Worm (Caenorhabditis elegans) whole organism, young adult: Measurements from ENCODE around the gene kat-1.

Experiments
- B0019.2 ChIP-seq: fragments of 200-800 bp; sonication (Bioruptor generic); conservative IDR thresholded peaks from 2 replicates; pipeline ENCODE4 v1.3.6; 2022; ENCODE audit warnings: missing genetic modification reagents, missing genetic modification characterization, missing compliant biosample characterization
- B0336.3 ChIP-seq: fragments of 200-800 bp; sonication (Bioruptor generic); IDR thresholded peaks from 2 replicates; pipeline ENCODE4 v1.3.6; 2022; ENCODE audit warnings: missing genetic modification characterization, missing compliant biosample characterization
- C17E4.6 ChIP-seq: fragments of 200-800 bp; sonication (Bioruptor generic); IDR thresholded peaks from 2 replicates; pipeline ENCODE4 v1.3.6; 2022; ENCODE audit warnings: missing genetic modification reagents, missing genetic modification characterization, missing compliant biosample characterization
- D2030.7 ChIP-seq: fragments of 200-800 bp; sonication (Bioruptor generic); IDR thresholded peaks from 2 replicates; pipeline ENCODE4 v1.3.6; 2022; ENCODE audit warnings: missing genetic modification reagents, missing genetic modification characterization, missing compliant biosample characterization
- F10E7.11 ChIP-seq: sonication (generic microtip); optimal IDR thresholded peaks from 2 replicates; lab custom pipeline; 2017; ENCODE audit warnings: mild to moderate bottlenecking, missing genetic modification characterization, moderate library complexity, missing compliant biosample characterization
- F33H1.4 ChIP-seq: fragments of 200-800 bp; sonication (Bioruptor generic); IDR thresholded peaks from 2 replicates; pipeline ENCODE4 v1.3.6; 2022; ENCODE audit warnings: missing genetic modification reagents, missing genetic modification characterization, missing compliant biosample characterization
- K11D2.4 ChIP-seq: fragments of 200-800 bp; sonication (Bioruptor generic); IDR thresholded peaks from 2 replicates; pipeline ENCODE4 v1.3.6; 2022; ENCODE audit warnings: missing genetic modification reagents, missing genetic modification characterization, missing compliant biosample characterization
- K12H6.12 ChIP-seq: fragments of 200-800 bp; sonication (Bioruptor generic); optimal IDR thresholded peaks from 2 replicates; lab custom pipeline; 2018; ENCODE audit warnings: mild to moderate bottlenecking, missing genetic modification characterization, missing compliant biosample characterization
- Y53F4B.3 ChIP-seq: fragments of 200-800 bp; sonication (Bioruptor generic); IDR thresholded peaks from 2 replicates; pipeline ENCODE4 v1.3.6; 2022; ENCODE audit warnings: missing genetic modification reagents, missing genetic modification characterization, missing compliant biosample characterization
- Y53G8AR.9 ChIP-seq: fragments of 200-800 bp; sonication (Bioruptor generic); conservative IDR thresholded peaks from 2 replicates; pipeline ENCODE4 v1.3.6; 2022; ENCODE audit warnings: missing genetic modification reagents, missing genetic modification characterization, missing compliant biosample characterization
- Y67H2A.10 ChIP-seq: fragments of 200-800 bp; sonication (Bioruptor generic); conservative IDR thresholded peaks from 2 replicates; pipeline ENCODE4 v1.3.6; 2022; ENCODE audit warnings: missing genetic modification reagents, missing genetic modification characterization, missing compliant biosample characterization
- akir-1 ChIP-seq: fragments of 200-800 bp; sonication (Bioruptor generic); optimal IDR thresholded peaks from 2 replicates; lab custom pipeline; 2018; ENCODE audit warnings: mild to moderate bottlenecking, missing genetic modification characterization, moderate library complexity, missing compliant biosample characterization
- aptf-3 ChIP-seq: fragments of 200-800 bp; sonication (Bioruptor generic); IDR thresholded peaks from 2 replicates; pipeline ENCODE4 v1.3.6; 2022; ENCODE audit warnings: missing genetic modification characterization, missing compliant biosample characterization
- ceh-100 ChIP-seq: fragments of 200-800 bp; sonication (Bioruptor generic); IDR thresholded peaks from 2 replicates; pipeline ENCODE4 v1.3.6; 2022; ENCODE audit warnings: missing genetic modification reagents, missing genetic modification characterization, missing compliant biosample characterization
- ceh-58 ChIP-seq: fragments of 200-800 bp; sonication (Bioruptor generic); IDR thresholded peaks from 2 replicates; pipeline ENCODE4 v1.3.6; 2022; ENCODE audit warnings: missing genetic modification characterization, missing compliant biosample characterization
- ceh-91 ChIP-seq: fragments of 200-800 bp; sonication (Bioruptor generic); IDR thresholded peaks from 2 replicates; pipeline ENCODE4 v1.3.6; 2022; ENCODE audit warnings: missing genetic modification reagents, missing genetic modification characterization, missing compliant biosample characterization
- dpl-1 ChIP-seq: fragments of 150-350 bp; optimal IDR thresholded peaks from 2 replicates; lab custom pipeline; 2014; ENCODE audit warnings: missing biosample characterization, missing genetic modification reagents, missing genetic modification characterization
- efl-1 ChIP-seq: fragments of 150-350 bp; optimal IDR thresholded peaks from 2 replicates; lab custom pipeline; 2014; ENCODE audit warnings: missing biosample characterization, missing genetic modification reagents, missing genetic modification characterization
- egl-44 ChIP-seq: fragments of 200-800 bp; sonication (Bioruptor generic); IDR thresholded peaks from 2 replicates; pipeline ENCODE4 v1.3.6; 2022; ENCODE audit warnings: missing genetic modification reagents, missing genetic modification characterization, missing compliant biosample characterization
- ekl-4 ChIP-seq: fragments of 200-800 bp; sonication (Bioruptor generic); IDR thresholded peaks from 2 replicates; pipeline ENCODE4 v1.3.6; 2022; ENCODE audit warnings: missing genetic modification reagents, missing genetic modification characterization, missing compliant biosample characterization
- him-1 ChIP-seq: sonication (generic microtip); optimal IDR thresholded peaks from 2 replicates; lab custom pipeline; 2016; ENCODE audit warnings: missing genotype, missing genetic modification reagents, missing genetic modification characterization, missing compliant biosample characterization
- hmg-1.2 ChIP-seq: fragments of 200-800 bp; sonication (Bioruptor generic); IDR thresholded peaks from 2 replicates; pipeline ENCODE4 v1.3.6; 2022; ENCODE audit warnings: missing genetic modification reagents, missing genetic modification characterization, missing compliant biosample characterization
- lin-26 ChIP-seq: fragments of 200-800 bp; sonication (Bioruptor generic); IDR thresholded peaks from 2 replicates; pipeline ENCODE4 v1.3.6; 2022; ENCODE audit warnings: missing genetic modification reagents, missing genetic modification characterization, missing compliant biosample characterization
- lsl-1 ChIP-seq: fragments of 200-800 bp; sonication (Bioruptor generic); optimal IDR thresholded peaks from 2 replicates; lab custom pipeline; 2018; ENCODE audit warnings: mild to moderate bottlenecking, missing genetic modification characterization, moderate library complexity, missing compliant biosample characterization
- madf-3 ChIP-seq: fragments of 200-800 bp; sonication (Bioruptor generic); IDR thresholded peaks from 2 replicates; pipeline ENCODE4 v1.3.6; 2022; ENCODE audit warnings: missing genetic modification reagents, missing genetic modification characterization, missing compliant biosample characterization
- madf-6 ChIP-seq: fragments of 200-800 bp; sonication (Bioruptor generic); IDR thresholded peaks from 2 replicates; pipeline ENCODE4 v1.3.6; 2022; ENCODE audit warnings: missing genetic modification reagents, missing genetic modification characterization, missing compliant biosample characterization
- madf-8 ChIP-seq: fragments of 200-800 bp; sonication (Bioruptor generic); conservative IDR thresholded peaks from 2 replicates; pipeline ENCODE4 v1.3.6; 2022; ENCODE audit warnings: missing genetic modification reagents, missing genetic modification characterization, missing compliant biosample characterization
- mcd-1 ChIP-seq: fragments of 200-800 bp; sonication (Bioruptor generic); IDR thresholded peaks from 2 replicates; pipeline ENCODE4 v1.3.6; 2022; ENCODE audit warnings: missing genetic modification reagents, missing genetic modification characterization, missing compliant biosample characterization
- mxl-1 ChIP-seq: sonication (generic microtip); optimal IDR thresholded peaks from 2 replicates; lab custom pipeline; 2016; ENCODE audit warnings: missing genetic modification characterization, missing compliant biosample characterization
- nfya-2 ChIP-seq: fragments of 200-800 bp; sonication (Bioruptor generic); IDR thresholded peaks from 2 replicates; pipeline ENCODE4 v1.3.6; 2022; ENCODE audit warnings: missing genetic modification reagents, missing genetic modification characterization, missing compliant biosample characterization
- nhr-90 ChIP-seq: sonication (generic microtip); optimal IDR thresholded peaks from 2 replicates; lab custom pipeline; 2016; ENCODE audit warnings: missing genotype, mild to moderate bottlenecking, missing genetic modification characterization, missing compliant biosample characterization
- pha-4 ChIP-seq: fragments of 150-350 bp; sonication (generic microtip); optimal IDR thresholded peaks from 2 replicates; lab custom pipeline; 2014; ENCODE audit warnings: missing biosample characterization, missing genetic modification reagents, missing genetic modification characterization
- rpc-1 ChIP-seq, 2 experiments: fragments of 150-350 bp in 1 of 2; sonication (generic microtip) in 1 of 2; optimal IDR thresholded peaks; 2 replicates each; lab custom pipeline; 2014 to 2018; ENCODE audit warnings: missing biosample characterization in 1 of 2, missing genetic modification characterization in 1 of 2, missing genetic modification reagents in 1 of 2, missing genotype in 1 of 2
- snpc-1.1 ChIP-seq: sonication (generic microtip); optimal IDR thresholded peaks from 2 replicates; lab custom pipeline; 2017; ENCODE audit warnings: missing genetic modification characterization, mild to moderate bottlenecking, missing compliant biosample characterization, antibody characterized with exemption, moderate library complexity, missing genotype, missing genetic modification reagents; ENCODE audit not compliant: insufficient read depth
- snpc-3.4 ChIP-seq: sonication (generic microtip); optimal IDR thresholded peaks from 2 replicates; lab custom pipeline; 2017; ENCODE audit warnings: missing genetic modification characterization, mild to moderate bottlenecking, missing compliant biosample characterization, antibody characterized with exemption, moderate library complexity, missing genotype, missing genetic modification reagents
- snpc-4 ChIP-seq, 5 experiments: fragments of 150-350 bp in 1 of 5; sonication (generic microtip) in 4 of 5; optimal IDR thresholded peaks; 2 replicates each; lab custom pipeline; 2014 to 2018; ENCODE audit warnings: missing genetic modification characterization in 5 of 5, missing biosample characterization in 3 of 5, antibody characterized with exemption in 2 of 5, mild to moderate bottlenecking in 2 of 5, missing compliant biosample characterization in 2 of 5, missing genotype in 2 of 5, moderate library complexity in 2 of 5, missing genetic modification reagents in 1 of 5
- unc-130 ChIP-seq: sonication (generic microtip); optimal IDR thresholded peaks from 2 replicates; lab custom pipeline; 2016; ENCODE audit warnings: missing genetic modification reagents, missing genetic modification characterization, missing compliant biosample characterization
- xnd-1 ChIP-seq: sonication (generic microtip); optimal IDR thresholded peaks from 2 replicates; lab custom pipeline; 2016; ENCODE audit warnings: missing genotype, missing genetic modification reagents, missing genetic modification characterization, missing compliant biosample characterization
- ztf-25 ChIP-seq: fragments of 200-800 bp; sonication (Bioruptor generic); IDR thresholded peaks from 2 replicates; pipeline ENCODE4 v1.3.6; 2022; ENCODE audit warnings: missing genetic modification reagents, missing genetic modification characterization, missing compliant biosample characterization
- ztf-26 ChIP-seq: sonication (generic microtip); optimal IDR thresholded peaks from 2 replicates; lab custom pipeline; 2017; ENCODE audit warnings: missing genetic modification characterization, missing compliant biosample characterization

kat-1 gene

ce11 chrII:7095970-7096369, 22.4 kb downstream of the kat-1 start:
- no peak for TF ChIP-seq C17E4.6 (GFP tag; lab: Robert Waterston, UW)
- TF ChIP-seq snpc-4 (GFP tag; optimal IDR thresholded peaks at IDR 0.05; lab: Kevin White, UChicago), result no peak
- no peak for TF ChIP-seq snpc-4 (tag; optimal IDR thresholded peaks at IDR 0.05; lab: Kevin White, UChicago)
- no peak for TF ChIP-seq B0336.3 (GFP tag; lab: Robert Waterston, UW)
- no peak for TF ChIP-seq dpl-1 (GFP tag; lab: Kevin White, UChicago)
- TF ChIP-seq akir-1 (GFP tag; lab: Kevin White, UChicago), result no peak
- TF ChIP-seq nfya-2, result no peak
- TF ChIP-seq madf-6 (GFP tag; lab: Robert Waterston, UW), result peak; percentile 58
- TF ChIP-seq ceh-100 (GFP tag; lab: Robert Waterston, UW), result no peak
- 0 out of 2 replicates have a peak, but pooled peaks have one; percentile 43 for TF ChIP-seq lin-26 (GFP tag; lab: Robert Waterston, UW)
- TF ChIP-seq snpc-1.1 (tag; lab: Kevin White, UChicago), result no peak
- peak; percentile 22 for TF ChIP-seq xnd-1 (tag; lab: Kevin White, UChicago)
- TF ChIP-seq him-1 (tag; lab: Kevin White, UChicago), result peak; percentile 18
- no peak for TF ChIP-seq rpc-1 (optimal IDR thresholded peaks at IDR 0.05; lab: Kevin White, UChicago)
- no peak for TF ChIP-seq rpc-1 (tag; optimal IDR thresholded peaks at IDR 0.05; lab: Kevin White, UChicago)

ce11 chrII:7098578-7098977, 25.0 kb downstream of the kat-1 start, which contains the start of gene mct-5:
TSS of gene mct-5 (minus strand) at chrII:7098593.
- TF ChIP-seq madf-3 (GFP tag; lab: Robert Waterston, UW) (no peak), pha-4 (tag; lab: Kevin White, UChicago) (no peak), madf-8 (peak; percentile 98), mcd-1 (GFP tag; lab: Robert Waterston, UW) (no peak), mxl-1 (no peak), F33H1.4 (GFP tag; lab: Robert Waterston, UW) (peak; percentile 58), K12H6.12 (tag; lab: Kevin White, UChicago) (no peak), B0019.2 (GFP tag; lab: Robert Waterston, UW) (no peak), snpc-3.4 (tag; lab: Kevin White, UChicago) (peak; percentile 11), ceh-58 (no peak), K11D2.4 (GFP tag; lab: Robert Waterston, UW) (no peak), madf-6 (GFP tag; lab: Robert Waterston, UW) (peak; percentile 99), aptf-3 (no peak), ztf-25 (GFP tag; lab: Robert Waterston, UW) (no peak), ceh-91 (GFP tag; lab: Robert Waterston, UW) (0 out of 2 replicates have a peak, but pooled peaks have one; percentile 8), egl-44 (GFP tag; lab: Robert Waterston, UW) (no peak), xnd-1 (tag; lab: Kevin White, UChicago) (peak; percentile 88), F10E7.11 (tag; lab: Kevin White, UChicago) (no peak), D2030.7 (GFP tag; lab: Robert Waterston, UW) (0 out of 2 replicates have a peak, but pooled peaks have one; percentile 10), efl-1 (peak; percentile 30), ztf-26 (tag; lab: Kevin White, UChicago) (no peak), lsl-1 (GFP tag; lab: Kevin White, UChicago) (peak; percentile 89), him-1 (tag; lab: Kevin White, UChicago) (peak; percentile 21)

- TF ChIP-seq ekl-4 (GFP tag; lab: Robert Waterston, UW), result no peak
- TF ChIP-seq nhr-90 (tag; lab: Kevin White, UChicago), result no peak
- TF ChIP-seq Y53F4B.3 (GFP tag; lab: Robert Waterston, UW), result no peak
- TF ChIP-seq madf-3 (GFP tag; lab: Robert Waterston, UW), result peak; percentile 64; the same call in 1 of the 2 replicates
- TF ChIP-seq Y53G8AR.9 (GFP tag; lab: Robert Waterston, UW), result 0 out of 2 replicates have a peak, but pooled peaks have one; percentile 50
- TF ChIP-seq unc-130 (GFP tag; lab: Kevin White, UChicago), result no peak
- TF ChIP-seq Y67H2A.10, result no peak
- no peak for TF ChIP-seq lsl-1 (GFP tag; lab: Kevin White, UChicago)
- peak; percentile 53 for TF ChIP-seq him-1 (tag; lab: Kevin White, UChicago)
- 0 out of 2 replicates have a peak, but pooled peaks have one; percentile 7 for TF ChIP-seq hmg-1.2 (GFP tag; lab: Robert Waterston, UW)
- no peak for TF ChIP-seq F33H1.4 (GFP tag; lab: Robert Waterston, UW)
These were observed 25.6 kb downstream of the kat-1 start for ce11 chrII:7099231-7099630.
